ENCODE assay signal across 4 fruit fly cellular contexts in genomic region chr3L:20444815-20445519, dm6.
TF ChIP-seq lines count a peak whose summit lies in the region.

No protein-coding gene starts in this region.

TF ChIP-seq in whole organism, adult, 20 proteins besides CTCF, POLR2A, EP300 and RAD21 (continued from another document):
- TF ChIP-seq Hr96 (GFP tag; optimal IDR thresholded peaks at IDR 0.05; lab: Kevin White, UChicago): peak; percentile 61
- TF ChIP-seq CG7045 (GFP tag; optimal IDR thresholded peaks at IDR 0.05; lab: Kevin White, UChicago): peak; percentile 76

TF ChIP-seq in whole organism, embryonic, 481 proteins besides CTCF, POLR2A, EP300 and RAD21 (continued from another document and continues in another):
- TF ChIP-seq CG6813 (GFP tag; optimal IDR thresholded peaks at IDR 0.05; lab: Kevin White, UChicago) (peak; percentile 85), h (optimal IDR thresholded peaks at IDR 0.05; lab: Kevin White, UChicago) (no peak), trh (GFP tag; optimal IDR thresholded peaks at IDR 0.05; lab: Kevin White, UChicago) (peak; percentile 78), exex (tag; optimal IDR thresholded peaks at IDR 0.05; lab: Kevin White, UChicago) (peak; percentile 17), onecut (GFP tag; IDR thresholded peaks at IDR 0.05; lab: Robert Waterston, UW) (peak; percentile 75), luna (GFP tag; optimal IDR thresholded peaks at IDR 0.05; lab: Kevin White, UChicago) (no peak), Bdp1 (GFP tag; optimal IDR thresholded peaks at IDR 0.05; lab: Kevin White, UChicago) (peak; percentile 27), CG8281 (tag; optimal IDR thresholded peaks at IDR 0.05; lab: Kevin White, UChicago) (peak; percentile 57), Jarid2 (GFP tag; optimal IDR thresholded peaks at IDR 0.05; lab: Kevin White, UChicago) (peak; percentile 65), hth (optimal IDR thresholded peaks at IDR 0.05; lab: Kevin White, UChicago) (no peak), Sox100B (GFP tag; optimal IDR thresholded peaks at IDR 0.05; lab: Kevin White, UChicago) (peak; percentile 85), ab (GFP tag; optimal IDR thresholded peaks at IDR 0.05; lab: Kevin White, UChicago) (no peak), CG5953 (GFP tag; IDR thresholded peaks at IDR 0.05; lab: Robert Waterston, UW) (peak; percentile 85), CG2678 (tag; optimal IDR thresholded peaks at IDR 0.05; lab: Kevin White, UChicago) (peak; percentile 89), jing (GFP tag; optimal IDR thresholded peaks at IDR 0.05; lab: Kevin White, UChicago) (peak; percentile 53), CG17802 (tag; optimal IDR thresholded peaks at IDR 0.05; lab: Kevin White, UChicago) (peak; percentile 43), esg (GFP tag; conservative IDR thresholded peaks at IDR 0.05; lab: Robert Waterston, UW) (peak; percentile 89), ERR (GFP tag; optimal IDR thresholded peaks at IDR 0.05; lab: Kevin White, UChicago) (no peak), CG17359 (tag; optimal IDR thresholded peaks at IDR 0.05; lab: Kevin White, UChicago) (peak; percentile 90), lab (GFP tag; optimal IDR thresholded peaks at IDR 0.05; lab: Kevin White, UChicago) (peak; percentile 92), CG2129 (GFP tag; IDR thresholded peaks at IDR 0.05; lab: Robert Waterston, UW; ENCODE audit: partially characterized antibody) (no peak), Hmx (GFP tag; optimal IDR thresholded peaks at IDR 0.05; lab: Kevin White, UChicago) (no peak), Mrtf (GFP tag; IDR thresholded peaks at IDR 0.05; lab: Robert Waterston, UW) (peak; percentile 84), Xbp1 (GFP tag; optimal IDR thresholded peaks at IDR 0.05; lab: Kevin White, UChicago) (peak; percentile 79), aop (GFP tag; IDR thresholded peaks at IDR 0.05; lab: Robert Waterston, UW) (peak; percentile 76), fu2 (GFP tag; optimal IDR thresholded peaks at IDR 0.05; lab: Kevin White, UChicago) (no peak), cwo (GFP tag; optimal IDR thresholded peaks at IDR 0.05; lab: Kevin White, UChicago) (peak; percentile 84), CG9437 (GFP tag; optimal IDR thresholded peaks at IDR 0.05; lab: Kevin White, UChicago) (peak; percentile 82), CG12219 (GFP tag; optimal IDR thresholded peaks at IDR 0.05; lab: Kevin White, UChicago) (peak; percentile 83), CG33213 (GFP tag; optimal IDR thresholded peaks at IDR 0.05; lab: Kevin White, UChicago) (no peak), sens-2 (GFP tag; IDR thresholded peaks at IDR 0.05; lab: Robert Waterston, UW) (peak; percentile 72), CG7928 (GFP tag; optimal IDR thresholded peaks at IDR 0.05; lab: Kevin White, UChicago) (peak; percentile 52), CG7963 (GFP tag; IDR thresholded peaks at IDR 0.05; lab: Robert Waterston, UW; ENCODE audit: partially characterized antibody) (no peak), Trl (optimal IDR thresholded peaks at IDR 0.05; lab: Kevin White, UChicago) (no peak), Trl (GFP tag; optimal IDR thresholded peaks at IDR 0.05; lab: Kevin White, UChicago) (no peak), Dfd (GFP tag; optimal IDR thresholded peaks at IDR 0.05; lab: Kevin White, UChicago) (no peak), CG1529 (GFP tag; optimal IDR thresholded peaks at IDR 0.05; lab: Kevin White, UChicago) (peak; percentile 68), Nf-YA (GFP tag; IDR thresholded peaks at IDR 0.05; lab: Robert Waterston, UW) (peak; percentile 89), nerfin-1 (tag; optimal IDR thresholded peaks at IDR 0.05; lab: Kevin White, UChicago) (peak; percentile 68), CG10321 (GFP tag; IDR thresholded peaks at IDR 0.05; lab: Robert Waterston, UW) (peak; percentile 24; the same call in 1 of the 2 replicates), Hsf (GFP tag; optimal IDR thresholded peaks at IDR 0.05; lab: Kevin White, UChicago) (peak; percentile 58), sqz (GFP tag; optimal IDR thresholded peaks at IDR 0.05; lab: Kevin White, UChicago) (peak; percentile 15), phol (tag; optimal IDR thresholded peaks at IDR 0.05; lab: Kevin White, UChicago) (peak; percentile 83), ewg (GFP tag; optimal IDR thresholded peaks at IDR 0.05; lab: Kevin White, UChicago) (peak; percentile 70)

TF ChIP-seq in whole organism, prepupa, 60 proteins besides CTCF, POLR2A, EP300 and RAD21 (continued from another document):
- peak; percentile 80 for TF ChIP-seq CG11902 (GFP tag; optimal IDR thresholded peaks at IDR 0.05; lab: Kevin White, UChicago)
- TF ChIP-seq CG8632 (GFP tag; optimal IDR thresholded peaks at IDR 0.05; lab: Kevin White, UChicago): peak; percentile 93
- peak; percentile 72 for TF ChIP-seq Blimp-1 (GFP tag; optimal IDR thresholded peaks at IDR 0.05; lab: Kevin White, UChicago)
- peak; percentile 76 for TF ChIP-seq CG6808 (GFP tag; optimal IDR thresholded peaks at IDR 0.05; lab: Kevin White, UChicago)
- peak; percentile 68 to 91 for TF ChIP-seq salr (GFP tag; optimal IDR thresholded peaks at IDR 0.05; lab: Kevin White, UChicago)
- TF ChIP-seq CG34406 (GFP tag; optimal IDR thresholded peaks at IDR 0.05; lab: Kevin White, UChicago): peak; percentile 91
- TF ChIP-seq Lpt (GFP tag; optimal IDR thresholded peaks at IDR 0.05; lab: Kevin White, UChicago): peak; percentile 82
- TF ChIP-seq dsx (GFP tag; optimal IDR thresholded peaks at IDR 0.05; lab: Kevin White, UChicago; ENCODE audit: poor library complexity, severe bottlenecking): peak; percentile 77
- TF ChIP-seq pdm3 (GFP tag; optimal IDR thresholded peaks at IDR 0.05; lab: Kevin White, UChicago): peak; percentile 82
- TF ChIP-seq ss (GFP tag; optimal IDR thresholded peaks at IDR 0.05; lab: Kevin White, UChicago): peak; percentile 58 to 73
- peak; percentile 80 for TF ChIP-seq CG11294 (GFP tag; IDR thresholded peaks at IDR 0.05; lab: Robert Waterston, UW)
- peak; percentile 82 for TF ChIP-seq vri (GFP tag; optimal IDR thresholded peaks at IDR 0.05; lab: Kevin White, UChicago)
- peak; percentile 89 for TF ChIP-seq CG15336 (GFP tag; IDR thresholded peaks at IDR 0.05; lab: Robert Waterston, UW)
- TF ChIP-seq Sox14 (GFP tag; optimal IDR thresholded peaks at IDR 0.05; lab: Kevin White, UChicago): peak; percentile 86
- TF ChIP-seq CG31627 (GFP tag; optimal IDR thresholded peaks at IDR 0.05; lab: Kevin White, UChicago): peak; percentile 75
- TF ChIP-seq CG8319 (GFP tag; optimal IDR thresholded peaks at IDR 0.05; lab: Kevin White, UChicago): peak; percentile 89
- TF ChIP-seq CG9139 (GFP tag; optimal IDR thresholded peaks at IDR 0.05; lab: Kevin White, UChicago): peak; percentile 76
- peak; percentile 80 for TF ChIP-seq CG1621 (tag; optimal IDR thresholded peaks at IDR 0.05; lab: Kevin White, UChicago)
- peak; percentile 89 for TF ChIP-seq CG6792 (GFP tag; optimal IDR thresholded peaks at IDR 0.05; lab: Kevin White, UChicago)
- TF ChIP-seq Hr4 (GFP tag; optimal IDR thresholded peaks at IDR 0.05; lab: Kevin White, UChicago): peak; percentile 77
- peak; percentile 71 for TF ChIP-seq Ets21C (GFP tag; optimal IDR thresholded peaks at IDR 0.05; lab: Kevin White, UChicago)
- TF ChIP-seq cyc (GFP tag; optimal IDR thresholded peaks at IDR 0.05; lab: Kevin White, UChicago): peak; percentile 81
- peak; percentile 88 for TF ChIP-seq Smox (GFP tag; optimal IDR thresholded peaks at IDR 0.05; lab: Kevin White, UChicago)
- TF ChIP-seq Met (GFP tag; optimal IDR thresholded peaks at IDR 0.05; lab: Kevin White, UChicago): peak; percentile 87
- peak; percentile 85 for TF ChIP-seq CG10669 (GFP tag; optimal IDR thresholded peaks at IDR 0.05; lab: Kevin White, UChicago)
- peak; percentile 86 for TF ChIP-seq CG8119 (GFP tag; IDR thresholded peaks at IDR 0.05; lab: Robert Waterston, UW)
- peak; percentile 94 for TF ChIP-seq OdsH (GFP tag; optimal IDR thresholded peaks at IDR 0.05; lab: Kevin White, UChicago)
- TF ChIP-seq CG3032 (tag; optimal IDR thresholded peaks at IDR 0.05; lab: Kevin White, UChicago): peak; percentile 73
- peak; percentile 86 for TF ChIP-seq CG6276 (GFP tag; optimal IDR thresholded peaks at IDR 0.05; lab: Kevin White, UChicago)
- TF ChIP-seq Eip75B (GFP tag; optimal IDR thresholded peaks at IDR 0.05; lab: Kevin White, UChicago): peak; percentile 85
- peak; percentile 88 for TF ChIP-seq CG10631 (GFP tag; optimal IDR thresholded peaks at IDR 0.05; lab: Kevin White, UChicago)
- peak; percentile 64 for TF ChIP-seq fd59A (GFP tag; optimal IDR thresholded peaks at IDR 0.05; lab: Kevin White, UChicago)
- TF ChIP-seq Hr39 (GFP tag; optimal IDR thresholded peaks at IDR 0.05; lab: Kevin White, UChicago): peak; percentile 81
- peak; percentile 23 for TF ChIP-seq fkh (GFP tag; optimal IDR thresholded peaks at IDR 0.05; lab: Kevin White, UChicago)
- peak; percentile 92 for TF ChIP-seq net (GFP tag; optimal IDR thresholded peaks at IDR 0.05; lab: Kevin White, UChicago)
- TF ChIP-seq spab (GFP tag; optimal IDR thresholded peaks at IDR 0.05; lab: Kevin White, UChicago): peak; percentile 80
- TF ChIP-seq topi (GFP tag; optimal IDR thresholded peaks at IDR 0.05; lab: Kevin White, UChicago): peak; percentile 91
- peak; percentile 94 for TF ChIP-seq CG3919 (GFP tag; optimal IDR thresholded peaks at IDR 0.05; lab: Kevin White, UChicago)
- peak; percentile 96 for TF ChIP-seq Eip78C (GFP tag; lab: Kevin White, UChicago)
- TF ChIP-seq lz (GFP tag; optimal IDR thresholded peaks at IDR 0.05; lab: Kevin White, UChicago): peak; percentile 84
- peak; percentile 80 for TF ChIP-seq dac (GFP tag; optimal IDR thresholded peaks at IDR 0.05; lab: Kevin White, UChicago)
TF ChIP-seq in whole organism, prepupa: peak in this region for 59.

TF ChIP-seq in whole organism, wandering third instar larva, 38 proteins besides CTCF, POLR2A, EP300 and RAD21 (continued from another document):
- peak; percentile 59 for TF ChIP-seq GATAd (GFP tag; optimal IDR thresholded peaks at IDR 0.05; lab: Kevin White, UChicago)
- peak; percentile 54 for TF ChIP-seq woc (GFP tag; optimal IDR thresholded peaks at IDR 0.05; lab: Kevin White, UChicago)
- TF ChIP-seq psq (GFP tag; optimal IDR thresholded peaks at IDR 0.05; lab: Kevin White, UChicago): peak; percentile 88
- TF ChIP-seq rgr (GFP tag; optimal IDR thresholded peaks at IDR 0.05; lab: Kevin White, UChicago): peak; percentile 96
- no peak for TF ChIP-seq Vsx2 (GFP tag; optimal IDR thresholded peaks at IDR 0.05; lab: Kevin White, UChicago; ENCODE audit: partially characterized antibody)
- no peak for TF ChIP-seq jim (GFP tag; optimal IDR thresholded peaks at IDR 0.05; lab: Kevin White, UChicago)
- peak; percentile 75 for TF ChIP-seq Rel (GFP tag; optimal IDR thresholded peaks at IDR 0.05; lab: Kevin White, UChicago)
- peak; percentile 80 for TF ChIP-seq Rel (tag; optimal IDR thresholded peaks at IDR 0.05; lab: Kevin White, UChicago)
- TF ChIP-seq CG32264 (GFP tag; optimal IDR thresholded peaks at IDR 0.05; lab: Kevin White, UChicago): peak; percentile 61
- TF ChIP-seq Hnf4 (GFP tag; optimal IDR thresholded peaks at IDR 0.05; lab: Kevin White, UChicago): peak; percentile 87
- peak; percentile 73 for TF ChIP-seq dmrt93B (GFP tag; optimal IDR thresholded peaks at IDR 0.05; lab: Kevin White, UChicago)
- peak; percentile 84 for TF ChIP-seq Hr83 (GFP tag; optimal IDR thresholded peaks at IDR 0.05; lab: Kevin White, UChicago; ENCODE audit: poor library complexity, severe bottlenecking)
- TF ChIP-seq HLH106 (tag; optimal IDR thresholded peaks at IDR 0.05; lab: Kevin White, UChicago): peak; percentile 84
